Fruit fly (Drosophila melanogaster) whole organism: Measurements from ENCODE around the gene Msr-110.

Experiments used
- CG8478 ChIP-seq: fragments of >200 bp; optimal IDR thresholded peaks from 2 replicates; lab custom pipeline; 2018; ENCODE audit warnings: inconsistent platforms
- Dll ChIP-seq: fragments of >200 bp; optimal IDR thresholded peaks from 2 replicates; lab custom pipeline; 2017
- EcR ChIP-seq, 2 experiments: fragments of >200 bp; optimal IDR thresholded peaks; 2 replicates each; lab custom pipeline; 2017; ENCODE audit warnings: missing biosample characterization in 2 of 2, missing genetic modification characterization in 2 of 2, missing genetic modification reagents in 2 of 2
- pan ChIP-seq: fragments of >200 bp; optimal IDR thresholded peaks from 2 replicates; lab custom pipeline; 2017
- psq ChIP-seq: fragments of >200 bp; optimal IDR thresholded peaks from 2 replicates; lab custom pipeline; 2017
- usp ChIP-seq: fragments of >200 bp; optimal IDR thresholded peaks from 2 replicates; lab custom pipeline; 2017; ENCODE audit warnings: missing biosample characterization, missing genetic modification characterization, mixed read lengths

Gene Msr-110

DNA sequence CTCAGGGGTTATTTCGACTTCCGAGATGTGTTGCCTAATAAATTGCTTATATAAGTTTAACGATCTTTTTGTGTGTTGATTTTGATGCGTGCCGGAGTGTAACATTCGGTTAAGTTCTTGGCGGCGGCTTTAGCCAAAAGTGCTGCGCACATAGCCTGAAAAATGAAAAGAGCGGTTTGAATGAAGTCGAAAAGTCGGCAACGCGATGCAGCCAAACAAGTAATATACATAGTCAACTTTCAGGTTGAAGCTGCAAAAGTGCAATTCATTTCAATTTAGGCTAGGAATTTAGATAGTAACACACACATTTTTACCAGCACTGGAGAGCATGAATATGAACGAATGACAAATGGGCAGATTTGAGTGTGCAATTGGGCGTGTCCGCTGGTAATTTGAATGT is 42.9 kb downstream of the Msr-110 start:
- no peak for TF ChIP-seq pan
- no peak for TF ChIP-seq EcR (GFP tag; optimal IDR thresholded peaks at IDR 0.05; lab: Kevin White, UChicago)
- no peak for TF ChIP-seq psq (lab: Kevin White, UChicago)
- TF ChIP-seq Dll (lab: Kevin White, UChicago), result no peak
- no peak for TF ChIP-seq CG8478
- TF ChIP-seq usp (GFP tag; lab: Kevin White, UChicago), result no peak

DNA sequence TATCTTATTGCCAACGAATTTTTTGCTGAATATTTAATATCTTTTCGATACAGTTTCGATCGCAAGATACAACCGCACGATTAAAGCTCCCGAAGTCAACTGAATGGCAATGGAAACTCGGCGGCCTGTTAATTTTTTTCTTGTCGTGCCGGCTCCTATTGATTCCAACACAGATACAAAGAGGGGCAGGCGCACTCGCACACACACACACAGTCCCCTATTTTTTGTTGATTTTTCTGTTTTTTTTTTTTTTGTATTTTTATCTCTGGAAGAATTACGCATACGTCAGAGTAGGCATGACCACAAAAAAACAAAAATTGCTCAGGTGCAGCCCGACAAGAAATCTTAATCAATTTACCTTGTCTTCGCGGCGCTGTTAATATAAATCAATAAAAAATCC is 47.9 kb downstream of the Msr-110 start, which contains the start of gene Lkr:
Lkr (minus strand) TSS at position 101 of the 400 bp plus-strand sequence.
- no peak for TF ChIP-seq Dll (lab: Kevin White, UChicago)
- TF ChIP-seq EcR (GFP tag; optimal IDR thresholded peaks at IDR 0.05; lab: Kevin White, UChicago), result no peak
- TF ChIP-seq usp (GFP tag; lab: Kevin White, UChicago), result no peak
- no peak for TF ChIP-seq CG8478
- no peak for TF ChIP-seq pan
- no peak for TF ChIP-seq psq (lab: Kevin White, UChicago)

- TF ChIP-seq pan (no peak), CG8478 (no peak), psq (lab: Kevin White, UChicago) (no peak), EcR (GFP tag; optimal IDR thresholded peaks at IDR 0.05; lab: Kevin White, UChicago) (no peak), Dll (lab: Kevin White, UChicago) (no peak), usp (GFP tag; lab: Kevin White, UChicago) (no peak)
These were observed 54.2 kb downstream of the Msr-110 start for dm6 chr3L:5522904-5523428.
